Worm (Caenorhabditis elegans): ENCODE data around the gene mec-14.

- no peak for TF ChIP-seq aly-2 (tag; optimal IDR thresholded peaks at IDR 0.05)
- no peak for TF ChIP-seq ceh-28 (tag; optimal IDR thresholded peaks at IDR 0.05)
- no peak for TF ChIP-seq nhr-12 (tag; optimal IDR thresholded peaks at IDR 0.05)
- no peak for TF ChIP-seq eor-1 (tag; optimal IDR thresholded peaks at IDR 0.05)
Observed at ce11 chrIII:7209721-7210120, 16.9 kb upstream of the mec-14 start, which contains the start of gene R151.2.
